Worm (Caenorhabditis elegans): ENCODE measurements around the gene tmbi-4.

ce11 chrX:9155751-9156150 is 5.3 kb downstream of the tmbi-4 start:
- TF ChIP-seq lir-3 (tag; optimal IDR thresholded peaks at IDR 0.05; ENCODE audit: poor library complexity) (no peak), ceh-82 (tag; optimal IDR thresholded peaks at IDR 0.05) (no peak)

All from whole organism, L1 larva.